Fruit fly (Drosophila melanogaster) whole organism, embryonic: ENCODE results near the gene CG11356.

ENCODE experiments used
- Ada2b ChIP-seq: fragments of 200-800 bp; sonication (Bioruptor generic); IDR thresholded peaks from 2 replicates; pipeline ENCODE4 v1.3.6; 2022; ENCODE audit warnings: missing biosample characterization, missing genetic modification characterization
- Asciz ChIP-seq: fragments of 200-800 bp; sonication (Bioruptor generic); optimal IDR thresholded peaks from 2 replicates; lab custom pipeline; 2017; ENCODE audit warnings: missing biosample characterization, mild to moderate bottlenecking, missing genetic modification characterization, missing genetic modification reagents
- Blimp-1 ChIP-seq: fragments of 200-800 bp; sonication (Bioruptor generic); optimal IDR thresholded peaks from 3 replicates; lab custom pipeline; 2018; ENCODE audit warnings: missing biosample characterization, missing genetic modification characterization, mild to moderate bottlenecking, moderate library complexity, missing genetic modification reagents
- CG10147 ChIP-seq: fragments of 200-800 bp; sonication (Bioruptor generic); optimal IDR thresholded peaks from 2 replicates; lab custom pipeline; 2019; ENCODE audit warnings: missing biosample characterization, mild to moderate bottlenecking, missing genetic modification characterization, moderate library complexity
- CG11504 ChIP-seq: fragments of 200-800 bp; sonication (Bioruptor generic); optimal IDR thresholded peaks from 3 replicates; lab custom pipeline; 2019; ENCODE audit warnings: missing biosample characterization, mild to moderate bottlenecking, missing genetic modification characterization, moderate library complexity
- CG11696 ChIP-seq: fragments of 200-800 bp; sonication (Bioruptor generic); IDR thresholded peaks from 2 replicates; pipeline ENCODE4 v1.3.6; 2022; ENCODE audit warnings: missing biosample characterization, missing genetic modification characterization
- CG12391 ChIP-seq: fragments of 200-800 bp; sonication (Bioruptor generic); optimal IDR thresholded peaks from 3 replicates; lab custom pipeline; 2018; ENCODE audit warnings: missing biosample characterization, mild to moderate bottlenecking, missing genetic modification characterization, moderate library complexity
- CG15514 ChIP-seq: fragments of 200-800 bp; sonication (Bioruptor generic); optimal IDR thresholded peaks from 3 replicates; lab custom pipeline; 2017; ENCODE audit warnings: missing biosample characterization, missing genetic modification characterization, mild to moderate bottlenecking, moderate library complexity, missing genetic modification reagents
- CG15601 ChIP-seq: fragments of 200-800 bp; sonication (Bioruptor generic); optimal IDR thresholded peaks from 3 replicates; lab custom pipeline; 2019; ENCODE audit warnings: missing biosample characterization, mild to moderate bottlenecking, missing genetic modification characterization, moderate library complexity
- CG1603 ChIP-seq: fragments of 200-800 bp; sonication (Bioruptor generic); optimal IDR thresholded peaks from 2 replicates; lab custom pipeline; 2019; ENCODE audit warnings: missing biosample characterization, mild to moderate bottlenecking, missing genetic modification characterization, moderate library complexity
- CG18599 ChIP-seq: fragments of 200-800 bp; sonication (Bioruptor generic); optimal IDR thresholded peaks from 3 replicates; lab custom pipeline; 2017; ENCODE audit warnings: missing biosample characterization, missing genetic modification characterization, mild to moderate bottlenecking, moderate library complexity, missing genetic modification reagents
- CG2116 ChIP-seq: fragments of 200-800 bp; sonication (Bioruptor generic); optimal IDR thresholded peaks from 3 replicates; lab custom pipeline; 2018; ENCODE audit warnings: missing biosample characterization, mild to moderate bottlenecking, missing genetic modification characterization
- CG2120 ChIP-seq: fragments of 200-800 bp; sonication (Bioruptor generic); optimal IDR thresholded peaks from 3 replicates; lab custom pipeline; 2016; ENCODE audit warnings: missing biosample characterization, missing genetic modification characterization
- CG2678 ChIP-seq: fragments of 200-800 bp; sonication (Bioruptor generic); optimal IDR thresholded peaks from 3 replicates; lab custom pipeline; 2019; ENCODE audit warnings: missing biosample characterization, mild to moderate bottlenecking, missing genetic modification characterization, moderate library complexity
- CG4404 ChIP-seq: fragments of 200-800 bp; sonication (Bioruptor generic); IDR thresholded peaks from 2 replicates; pipeline ENCODE4 v1.3.6; 2022; ENCODE audit warnings: missing biosample characterization, missing genetic modification characterization
- CG4424 ChIP-seq: fragments of 200-800 bp; sonication (Bioruptor generic); optimal IDR thresholded peaks from 3 replicates; lab custom pipeline; 2016; ENCODE audit warnings: missing biosample characterization, missing genetic modification characterization
- CG6765 ChIP-seq: fragments of 200-800 bp; sonication (Bioruptor generic); optimal IDR thresholded peaks from 3 replicates; lab custom pipeline; 2017; ENCODE audit warnings: missing biosample characterization, mild to moderate bottlenecking, missing genetic modification characterization
- CG7556 ChIP-seq: fragments of 200-800 bp; sonication (Bioruptor generic); optimal IDR thresholded peaks from 2 replicates; lab custom pipeline; 2017; ENCODE audit warnings: missing biosample characterization, mild to moderate bottlenecking, missing genetic modification characterization
- CG7839 ChIP-seq: fragments of 200-800 bp; sonication (Bioruptor generic); optimal IDR thresholded peaks from 3 replicates; lab custom pipeline; 2018; ENCODE audit warnings: missing biosample characterization, mild to moderate bottlenecking, missing genetic modification characterization, moderate library complexity
- CG8478 ChIP-seq: fragments of >200 bp; optimal IDR thresholded peaks from 2 replicates; lab custom pipeline; 2018
- CG9437 ChIP-seq: fragments of 200-800 bp; sonication (Bioruptor generic); optimal IDR thresholded peaks from 2 replicates; lab custom pipeline; 2018; ENCODE audit warnings: missing biosample characterization, mild to moderate bottlenecking, missing genetic modification characterization
- CG9932 ChIP-seq: fragments of 200-800 bp; sonication (Bioruptor generic); IDR thresholded peaks from 2 replicates; pipeline ENCODE4 v1.3.6; 2022; ENCODE audit warnings: missing biosample characterization, missing genetic modification characterization
- Dbx ChIP-seq: fragments of 200-800 bp; sonication (Bioruptor generic); IDR thresholded peaks from 3 replicates; pipeline ENCODE4 v1.3.6; 2022; ENCODE audit warnings: missing biosample characterization, missing genetic modification characterization
- Ets65A ChIP-seq: fragments of 200-800 bp; sonication (Bioruptor generic); peaks from one replicate; lab custom pipeline; 2016; ENCODE audit warnings: missing biosample characterization, missing genetic modification characterization
- Fer1 ChIP-seq: fragments of 200-800 bp; sonication (Bioruptor generic); optimal IDR thresholded peaks from 2 replicates; lab custom pipeline; 2017; ENCODE audit warnings: missing biosample characterization, mild to moderate bottlenecking, missing genetic modification characterization
- H15 ChIP-seq: fragments of 200-800 bp; sonication (Bioruptor generic); IDR thresholded peaks from 3 replicates; pipeline ENCODE4 v1.3.6; 2022; ENCODE audit warnings: missing biosample characterization, missing genetic modification characterization
- H2.0 ChIP-seq: fragments of 200-800 bp; sonication (Bioruptor generic); IDR thresholded peaks from 2 replicates; pipeline ENCODE4 v1.3.6; 2022; ENCODE audit warnings: missing biosample characterization, missing genetic modification characterization
- HmgZ ChIP-seq: fragments of 200-800 bp; sonication (Bioruptor generic); optimal IDR thresholded peaks from 2 replicates; lab custom pipeline; 2018; ENCODE audit warnings: missing biosample characterization, mild to moderate bottlenecking, missing genetic modification characterization
- Oli ChIP-seq: fragments of 200-800 bp; sonication (Bioruptor generic); optimal IDR thresholded peaks from 2 replicates; lab custom pipeline; 2018; ENCODE audit warnings: missing biosample characterization, mild to moderate bottlenecking, missing genetic modification characterization, moderate library complexity
- Usf ChIP-seq: fragments of 200-800 bp; sonication (Bioruptor generic); optimal IDR thresholded peaks from 2 replicates; lab custom pipeline; 2017; ENCODE audit warnings: missing genotype, missing biosample characterization, missing genetic modification characterization
- Xrp1 ChIP-seq: fragments of 200-800 bp; sonication (Bioruptor generic); IDR thresholded peaks from 2 replicates; pipeline ENCODE4 v1.3.6; 2022; ENCODE audit warnings: missing biosample characterization, missing genetic modification characterization
- bcd ChIP-seq: fragments of 200-800 bp; sonication (Bioruptor generic); optimal IDR thresholded peaks from 2 replicates; lab custom pipeline; 2017; ENCODE audit warnings: missing biosample characterization, mild to moderate bottlenecking, missing genetic modification characterization
- cg ChIP-seq: fragments of 200-800 bp; sonication (Bioruptor generic); optimal IDR thresholded peaks from 3 replicates; lab custom pipeline; 2019; ENCODE audit warnings: missing biosample characterization, mild to moderate bottlenecking, missing genetic modification characterization, moderate library complexity
- chm ChIP-seq: fragments of 200-800 bp; sonication (Bioruptor generic); IDR thresholded peaks from 2 replicates; pipeline ENCODE4 v1.3.6; 2022; ENCODE audit warnings: missing biosample characterization, missing genetic modification characterization
- eve ChIP-seq, 2 experiments: fragments of >200 bp; optimal IDR thresholded peaks; 2 replicates each; lab custom pipeline; 2017; ENCODE audit warnings: missing biosample characterization in 2 of 2, missing genetic modification characterization in 2 of 2
- fd96Cb ChIP-seq: fragments of 200-800 bp; sonication (Bioruptor generic); optimal IDR thresholded peaks from 2 replicates; lab custom pipeline; 2018; ENCODE audit warnings: missing biosample characterization, mild to moderate bottlenecking, missing genetic modification characterization, moderate library complexity
- grau ChIP-seq: fragments of 200-800 bp; optimal IDR thresholded peaks from 3 replicates; lab custom pipeline; 2019; ENCODE audit warnings: missing biosample characterization, mild to moderate bottlenecking, missing genetic modification characterization, moderate library complexity
- grn ChIP-seq: fragments of 200-800 bp; sonication (Bioruptor generic); optimal IDR thresholded peaks from 3 replicates; lab custom pipeline; 2017; ENCODE audit warnings: missing biosample characterization, missing genetic modification characterization
- hkb ChIP-seq, 2 experiments: fragments of 200-800 bp in 1 of 2; fragments of >200 bp in 1 of 2; sonication (Bioruptor generic) in 1 of 2; IDR thresholded peaks in 1 of 2; optimal IDR thresholded peaks in 1 of 2; 2 replicates each; pipeline versions ENCODE4 v1.3.6 to Lab custom; 2017 to 2022; ENCODE audit warnings: missing biosample characterization in 1 of 2, missing genetic modification characterization in 1 of 2
- ind ChIP-seq: fragments of 200-800 bp; sonication (Bioruptor generic); optimal IDR thresholded peaks from 3 replicates; lab custom pipeline; 2016; ENCODE audit warnings: missing biosample characterization, missing genetic modification characterization
- lab ChIP-seq: fragments of 200-800 bp; sonication (Bioruptor generic); optimal IDR thresholded peaks from 3 replicates; lab custom pipeline; 2017; ENCODE audit warnings: missing biosample characterization, missing genetic modification characterization, mild to moderate bottlenecking, moderate library complexity, missing genetic modification reagents
- lilli ChIP-seq: fragments of 200-800 bp; sonication (Bioruptor generic); optimal IDR thresholded peaks from 3 replicates; lab custom pipeline; 2016; ENCODE audit warnings: missing biosample characterization, missing genetic modification characterization
- nerfin-1 ChIP-seq: fragments of 200-800 bp; sonication (Bioruptor generic); optimal IDR thresholded peaks from 3 replicates; lab custom pipeline; 2019; ENCODE audit warnings: missing biosample characterization, mild to moderate bottlenecking, missing genetic modification characterization, moderate library complexity
- nmo ChIP-seq: fragments of 200-800 bp; sonication (Bioruptor generic); optimal IDR thresholded peaks from 2 replicates; lab custom pipeline; 2018; ENCODE audit warnings: missing biosample characterization, mild to moderate bottlenecking, missing genetic modification characterization, moderate library complexity
- phol ChIP-seq: fragments of 200-800 bp; sonication (Bioruptor generic); optimal IDR thresholded peaks from 3 replicates; lab custom pipeline; 2018; ENCODE audit warnings: missing biosample characterization, mild to moderate bottlenecking, missing genetic modification characterization, moderate library complexity
- prd ChIP-seq, 3 experiments: fragments of >200 bp in 2 of 3; fragments of 200-800 bp in 1 of 3; sonication (Bioruptor generic) in 1 of 3; optimal IDR thresholded peaks in 2 of 3; IDR thresholded peaks in 1 of 3; 2 replicates in 2 of 3; 3 replicates in 1 of 3; pipeline versions ENCODE4 v1.3.6 to Lab custom; 2017 to 2022; ENCODE audit warnings: missing biosample characterization in 1 of 3, missing genetic modification characterization in 1 of 3
- sens ChIP-seq: fragments of 200-800 bp; sonication (Bioruptor generic); peaks from one replicate; lab custom pipeline; 2016; ENCODE audit warnings: missing biosample characterization, missing genetic modification characterization
- zfh1 ChIP-seq: fragments of 200-800 bp; sonication (Bioruptor generic); IDR thresholded peaks from 3 replicates; pipeline ENCODE4 v1.3.6; 2022; ENCODE audit warnings: missing biosample characterization, missing genetic modification characterization

Gene CG11356

DNA sequence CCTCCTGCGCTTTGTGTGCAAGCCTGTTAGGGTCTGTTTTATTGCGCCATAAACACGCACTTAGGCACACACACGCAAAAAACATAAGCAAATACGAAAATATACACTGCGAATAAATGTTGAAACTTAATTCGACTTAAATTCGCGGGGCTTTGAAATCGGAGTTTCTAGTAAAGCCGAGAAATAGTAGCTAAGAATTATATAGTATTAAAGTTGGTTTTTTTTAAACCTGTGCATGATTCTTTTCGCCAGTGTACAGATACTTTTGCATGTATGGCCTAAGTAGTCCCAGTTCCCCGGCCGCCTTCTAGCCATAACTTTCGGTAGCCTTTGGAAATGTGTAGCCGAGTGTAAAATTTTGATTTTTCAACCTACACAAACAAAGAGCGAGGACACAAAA, 19.2 kb downstream of the CG11356 start (continued):
- TF ChIP-seq hkb (optimal IDR thresholded peaks at IDR 0.05; lab: Kevin White, UChicago) = no peak
- 0 out of 2 replicates have a peak, but pooled peaks have one; percentile 14 for TF ChIP-seq hkb (GFP tag; IDR thresholded peaks at IDR 0.05; lab: Robert Waterston, UW)
- no peak for TF ChIP-seq H2.0
- peak; percentile 90 for TF ChIP-seq Ets65A (GFP tag; lab: Kevin White, UChicago)
- TF ChIP-seq CG7839 = peak; percentile 39
- TF ChIP-seq CG2120 = peak; percentile 56
- no peak for TF ChIP-seq Oli (tag; lab: Kevin White, UChicago)
- TF ChIP-seq CG15514 (GFP tag; lab: Kevin White, UChicago) = peak; percentile 6
- TF ChIP-seq CG10147 = no peak
- TF ChIP-seq fd96Cb (tag; lab: Kevin White, UChicago) = peak; percentile 18
- peak; percentile 56 for TF ChIP-seq lab (GFP tag; lab: Kevin White, UChicago)
- 0 out of 2 replicates have a peak, but pooled peaks have one; percentile 31 for TF ChIP-seq CG9932
- no peak for TF ChIP-seq HmgZ (tag; lab: Kevin White, UChicago)
- peak; percentile 15 for TF ChIP-seq bcd (GFP tag; lab: Kevin White, UChicago)
- TF ChIP-seq prd (optimal IDR thresholded peaks at IDR 0.05; lab: Kevin White, UChicago) = no peak
- TF ChIP-seq prd (GFP tag; IDR thresholded peaks at IDR 0.05; lab: Robert Waterston, UW) = peak; percentile 36; the same call in 1 of the 3 replicates
- no peak for TF ChIP-seq CG11696
- no peak for TF ChIP-seq Usf (GFP tag; lab: Kevin White, UChicago)
- peak; percentile 14 for TF ChIP-seq grau (tag; lab: Kevin White, UChicago)
- TF ChIP-seq CG1603 (tag; lab: Kevin White, UChicago) = peak; percentile 26
- peak; percentile 22; the same call in 1 of the 2 replicates for TF ChIP-seq Ada2b (GFP tag; lab: Robert Waterston, UW)
- TF ChIP-seq Fer1 (GFP tag; lab: Kevin White, UChicago) = peak; percentile 11
- no peak for TF ChIP-seq nerfin-1 (tag; lab: Kevin White, UChicago)
- 0 out of 3 replicates have a peak, but pooled peaks have one; percentile 41 for TF ChIP-seq zfh1 (GFP tag; lab: Robert Waterston, UW)
- peak; percentile 27 for TF ChIP-seq CG2678 (tag; lab: Kevin White, UChicago)
- TF ChIP-seq CG7556 (GFP tag; lab: Kevin White, UChicago) = peak; percentile 12
- peak; percentile 55 for TF ChIP-seq sens (GFP tag; lab: Kevin White, UChicago)
- peak; percentile 30; the same call in 1 of the 2 replicates for TF ChIP-seq Xrp1 (GFP tag; lab: Robert Waterston, UW)
- TF ChIP-seq ind (GFP tag; lab: Kevin White, UChicago) = peak; percentile 12
- peak; percentile 40 for TF ChIP-seq CG11504 (tag; lab: Kevin White, UChicago)
- peak; percentile 9 for TF ChIP-seq lilli (GFP tag; lab: Kevin White, UChicago)
- TF ChIP-seq Dbx (GFP tag; lab: Robert Waterston, UW) = 0 out of 3 replicates have a peak, but pooled peaks have one; percentile 42
- TF ChIP-seq CG18599 = peak; percentile 45
- TF ChIP-seq, all 482 proteins: peak for 45

DNA sequence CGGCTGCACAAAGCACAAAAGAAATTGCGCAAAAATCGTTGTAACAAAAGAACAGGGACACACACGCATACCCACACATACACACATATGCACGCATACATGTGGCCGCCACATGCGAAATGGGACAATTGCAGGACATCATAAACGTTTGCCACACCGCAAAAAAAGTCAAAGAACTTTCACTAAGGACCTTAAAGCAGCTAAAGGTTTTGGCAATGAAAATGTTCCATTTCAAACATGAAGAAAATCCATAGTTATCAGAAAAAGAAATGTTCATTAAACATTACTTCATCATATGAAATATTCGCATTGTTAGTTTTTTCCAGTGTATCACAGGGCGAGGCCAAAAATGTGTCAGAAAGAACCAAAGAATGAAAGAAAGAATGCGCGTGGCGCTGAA, 21.4 kb downstream of the CG11356 start:
- TF ChIP-seq CG6765 (GFP tag; lab: Kevin White, UChicago) = no peak
- TF ChIP-seq nmo (GFP tag; lab: Kevin White, UChicago) = peak; percentile 13
- TF ChIP-seq Fer1 (GFP tag; lab: Kevin White, UChicago) = peak; percentile 32
- no peak for TF ChIP-seq H15
- peak; percentile 10; the same call in 1 of the 2 replicates for TF ChIP-seq H2.0
- 0 out of 2 replicates have a peak, but pooled peaks have one; percentile 21 for TF ChIP-seq chm (GFP tag; lab: Robert Waterston, UW)
- TF ChIP-seq CG2116 (GFP tag; lab: Kevin White, UChicago) = no peak
- peak in 1 of 2 experiments; percentile 20 for TF ChIP-seq eve (GFP tag; optimal IDR thresholded peaks at IDR 0.05; lab: Kevin White, UChicago)
- no peak for TF ChIP-seq prd (optimal IDR thresholded peaks at IDR 0.05; lab: Kevin White, UChicago)
- TF ChIP-seq prd (GFP tag; IDR thresholded peaks at IDR 0.05; lab: Robert Waterston, UW) = peak; percentile 48; the same call in 1 of the 3 replicates
- no peak for TF ChIP-seq CG4404
- peak; percentile 31 for TF ChIP-seq CG7556 (GFP tag; lab: Kevin White, UChicago)
- TF ChIP-seq cg (GFP tag; lab: Kevin White, UChicago) = no peak
- TF ChIP-seq phol (tag; lab: Kevin White, UChicago) = peak; percentile 29
- no peak for TF ChIP-seq Asciz
- TF ChIP-seq Blimp-1 (GFP tag; lab: Kevin White, UChicago) = peak; percentile 31
- no peak for TF ChIP-seq CG12391 (tag; lab: Kevin White, UChicago)
- TF ChIP-seq CG9437 = no peak
- no peak for TF ChIP-seq grn (GFP tag; lab: Kevin White, UChicago)
- peak; percentile 21 for TF ChIP-seq CG4424 (GFP tag; lab: Kevin White, UChicago)
- peak; percentile 94 for TF ChIP-seq Ets65A (GFP tag; lab: Kevin White, UChicago)
- TF ChIP-seq CG15601 (tag; lab: Kevin White, UChicago) = no peak
- no peak for TF ChIP-seq CG8478 (lab: Kevin White, UChicago)
